Fruit fly (Drosophila melanogaster): ENCODE results near the gene Amt.

dm6 chr3R:15231635-15232138 is 17.2 kb downstream of the Amt start:
- TF ChIP-seq CG17806 (tag; optimal IDR thresholded peaks at IDR 0.05) = no peak
- no peak for TF ChIP-seq EcR (GFP tag; optimal IDR thresholded peaks at IDR 0.05)
- TF ChIP-seq Pif1B (GFP tag; optimal IDR thresholded peaks at IDR 0.05) = no peak

Measured in whole organism, pupa.